Worm (Caenorhabditis elegans) whole organism, L3 larva: Measurements from ENCODE around the gene skpo-1.

Experiments
- R02D3.7 ChIP-seq: fragments of 150-350 bp; optimal IDR thresholded peaks from 2 replicates; lab custom pipeline; 2014; ENCODE audit warnings: missing biosample characterization, missing genetic modification characterization
- ceh-82 ChIP-seq: fragments of 150-350 bp; optimal IDR thresholded peaks from 2 replicates; lab custom pipeline; 2014; ENCODE audit warnings: missing biosample characterization, missing genetic modification characterization
- ceh-9 ChIP-seq: sonication (generic microtip); optimal IDR thresholded peaks from 2 replicates; lab custom pipeline; 2018; ENCODE audit warnings: missing biosample characterization, missing genetic modification characterization
- egl-5 ChIP-seq: fragments of 150-350 bp; optimal IDR thresholded peaks from 2 replicates; lab custom pipeline; 2017; ENCODE audit warnings: missing biosample characterization, missing genetic modification reagents, missing genetic modification characterization, inconsistent platforms
- elt-1 ChIP-seq: fragments of 150-350 bp; optimal IDR thresholded peaks from 2 replicates; lab custom pipeline; 2014; ENCODE audit warnings: missing biosample characterization, missing genetic modification characterization
- elt-2 ChIP-seq: sonication (generic microtip); optimal IDR thresholded peaks from 2 replicates; lab custom pipeline; 2016; ENCODE audit warnings: missing genetic modification reagents, mild to moderate bottlenecking, missing genetic modification characterization, missing compliant biosample characterization
- elt-3 ChIP-seq, 3 experiments: fragments of 150-350 bp in 1 of 3; sonication (generic microtip) in 2 of 3; optimal IDR thresholded peaks; 2 replicates in 2 of 3; 4 replicates in 1 of 3; lab custom pipeline; 2014 to 2017; ENCODE audit warnings: missing biosample characterization in 3 of 3, missing genetic modification characterization in 3 of 3
- eor-1 ChIP-seq, 2 experiments: fragments of 150-350 bp; optimal IDR thresholded peaks; 2 replicates each; lab custom pipeline; 2014 to 2018; ENCODE audit warnings: missing biosample characterization in 2 of 2, missing genetic modification characterization in 2 of 2
- fkh-10 ChIP-seq: sonication (generic microtip); optimal IDR thresholded peaks from 2 replicates; lab custom pipeline; 2017; ENCODE audit warnings: missing biosample characterization, missing genetic modification reagents, missing genetic modification characterization
- fkh-2 ChIP-seq: fragments of 150-350 bp; optimal IDR thresholded peaks from 2 replicates; lab custom pipeline; 2014; ENCODE audit warnings: missing biosample characterization, missing genetic modification reagents, missing genetic modification characterization
- jun-1 ChIP-seq: fragments of 150-350 bp; optimal IDR thresholded peaks from 2 replicates; lab custom pipeline; 2014; ENCODE audit warnings: missing biosample characterization, missing genetic modification reagents, missing genetic modification characterization
- lin-39 ChIP-seq: fragments of 150-350 bp; optimal IDR thresholded peaks from 2 replicates; lab custom pipeline; 2018; ENCODE audit warnings: missing biosample characterization, missing genetic modification reagents, missing genetic modification characterization
- lsy-12 ChIP-seq: sonication (generic microtip); optimal IDR thresholded peaks from 2 replicates; lab custom pipeline; 2016; ENCODE audit warnings: mild to moderate bottlenecking, missing genetic modification characterization, missing compliant biosample characterization
- mdl-1 ChIP-seq: fragments of 150-350 bp; optimal IDR thresholded peaks from 2 replicates; lab custom pipeline; 2014; ENCODE audit warnings: missing biosample characterization, missing genetic modification characterization
- mml-1 ChIP-seq: fragments of 150-350 bp; sonication (generic microtip); optimal IDR thresholded peaks from 3 replicates; lab custom pipeline; 2014; ENCODE audit warnings: missing biosample characterization, missing genetic modification characterization
- nfya-1 ChIP-seq: sonication (generic microtip); optimal IDR thresholded peaks from 2 replicates; lab custom pipeline; 2017; ENCODE audit warnings: missing genetic modification characterization, mild to moderate bottlenecking, missing compliant biosample characterization, antibody characterized with exemption, moderate library complexity; ENCODE audit not compliant: insufficient read depth
- nhr-11 ChIP-seq: fragments of 150-350 bp; optimal IDR thresholded peaks from 2 replicates; lab custom pipeline; 2014; ENCODE audit warnings: missing biosample characterization, missing genetic modification characterization
- nhr-23 ChIP-seq: fragments of 150-350 bp; optimal IDR thresholded peaks from 2 replicates; lab custom pipeline; 2014; ENCODE audit warnings: missing biosample characterization, missing genetic modification reagents, missing genetic modification characterization
- nhr-237 ChIP-seq: fragments of 150-350 bp; optimal IDR thresholded peaks from 2 replicates; lab custom pipeline; 2014; ENCODE audit warnings: missing biosample characterization, missing genetic modification characterization
- nhr-25 ChIP-seq: sonication (generic microtip); optimal IDR thresholded peaks from 2 replicates; lab custom pipeline; 2017; ENCODE audit warnings: missing biosample characterization, missing genetic modification characterization
- nhr-43 ChIP-seq: sonication (generic microtip); optimal IDR thresholded peaks from 2 replicates; lab custom pipeline; 2016; ENCODE audit warnings: mild to moderate bottlenecking, missing genetic modification characterization, missing compliant biosample characterization; ENCODE audit not compliant: poor library complexity, severe bottlenecking
- nhr-76 ChIP-seq: fragments of 150-350 bp; sonication (generic microtip); optimal IDR thresholded peaks from 5 replicates; lab custom pipeline; 2014; ENCODE audit warnings: missing biosample characterization, missing genetic modification characterization
- nhr-77 ChIP-seq: fragments of 150-350 bp; optimal IDR thresholded peaks from 2 replicates; lab custom pipeline; 2014; ENCODE audit warnings: missing biosample characterization, missing genetic modification characterization
- pha-4 ChIP-seq: fragments of 150-350 bp; optimal IDR thresholded peaks from 2 replicates; lab custom pipeline; 2014; ENCODE audit warnings: missing biosample characterization, missing genetic modification reagents, missing genetic modification characterization
- pqm-1 ChIP-seq: fragments of 150-350 bp; optimal IDR thresholded peaks from 2 replicates; lab custom pipeline; 2017; ENCODE audit warnings: missing biosample characterization, missing genetic modification characterization, inconsistent platforms
- skn-1 ChIP-seq: fragments of 150-350 bp; optimal IDR thresholded peaks from 2 replicates; lab custom pipeline; 2014; ENCODE audit warnings: missing biosample characterization, missing genetic modification characterization
- unc-62 ChIP-seq: fragments of 150-350 bp; sonication (generic microtip); optimal IDR thresholded peaks from 4 replicates; lab custom pipeline; 2014; ENCODE audit warnings: missing biosample characterization, missing genetic modification reagents, missing genetic modification characterization

The skpo-1 gene

ce11 chrII:8385561-8385960 is 19.1 kb downstream of the skpo-1 start:
- TF ChIP-seq skn-1 (tag; lab: Kevin White, UChicago): no peak
- TF ChIP-seq elt-2 (tag; lab: Kevin White, UChicago): peak; percentile 42
- TF ChIP-seq nfya-1 (tag; lab: Kevin White, UChicago): peak; percentile 77

ce11 chrII:8384344-8384743 is 20.3 kb downstream of the skpo-1 start:
- TF ChIP-seq skn-1 (tag; lab: Kevin White, UChicago): peak; percentile 65
- no peak for TF ChIP-seq unc-62 (GFP tag; lab: Kevin White, UChicago)
- TF ChIP-seq egl-5: no peak
- TF ChIP-seq elt-2 (tag; lab: Kevin White, UChicago): peak; percentile 77
- peak; percentile 77 for TF ChIP-seq pqm-1
- TF ChIP-seq jun-1: peak; percentile 14
- peak; percentile 11 for TF ChIP-seq lsy-12 (tag; lab: Kevin White, UChicago)
- TF ChIP-seq, all 47 proteins: peak for 5

DNA sequence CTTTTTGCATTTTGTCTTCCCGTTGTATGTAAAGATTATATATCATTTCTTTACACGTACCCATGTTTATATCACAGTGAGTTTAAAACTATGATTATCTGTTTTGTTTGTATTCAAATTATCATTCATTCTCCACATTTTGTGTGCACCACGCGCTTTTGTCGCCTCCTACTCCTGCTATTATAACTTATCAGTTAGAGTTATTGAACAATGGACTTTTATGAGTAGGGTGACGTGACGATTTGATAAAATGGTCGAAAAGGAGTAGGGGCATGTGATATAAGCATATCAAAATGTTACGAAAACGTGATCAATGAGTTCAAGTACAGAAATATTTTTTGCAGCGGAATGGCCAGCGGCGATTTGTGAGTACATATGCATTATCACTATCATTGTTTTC is 21.8 kb downstream of the skpo-1 start:
- peak; percentile 22 for TF ChIP-seq nfya-1 (tag; lab: Kevin White, UChicago)
- TF ChIP-seq skn-1 (tag; lab: Kevin White, UChicago): peak; percentile 1
- peak; percentile 100 for TF ChIP-seq pqm-1
- TF ChIP-seq jun-1: peak; percentile 95
- no peak for TF ChIP-seq nhr-11 (tag; lab: Kevin White, UChicago)
- no peak for TF ChIP-seq mdl-1
- peak; percentile 80 for TF ChIP-seq pha-4
- no peak for TF ChIP-seq elt-3 (tag; optimal IDR thresholded peaks at IDR 0.05; lab: Kevin White, UChicago)
- TF ChIP-seq elt-2 (tag; lab: Kevin White, UChicago): peak; percentile 99
- TF ChIP-seq lsy-12 (tag; lab: Kevin White, UChicago): peak; percentile 38
- TF ChIP-seq, all 47 proteins: peak for 7

- TF ChIP-seq nhr-25 (tag; lab: Kevin White, UChicago): no peak
- no peak for TF ChIP-seq ceh-9 (tag; lab: Kevin White, UChicago)
- no peak for TF ChIP-seq nhr-237 (tag; lab: Kevin White, UChicago)
- no peak for TF ChIP-seq elt-1 (tag; lab: Kevin White, UChicago)
- TF ChIP-seq mml-1 (tag; lab: Kevin White, UChicago): no peak
- TF ChIP-seq lin-39 (tag; lab: Kevin White, UChicago): no peak
- TF ChIP-seq pha-4: no peak
- no peak for TF ChIP-seq nhr-76
- TF ChIP-seq ceh-82 (tag; lab: Kevin White, UChicago): no peak
- TF ChIP-seq nhr-77: no peak
- TF ChIP-seq nhr-43 (tag; lab: Kevin White, UChicago): no peak
- TF ChIP-seq eor-1 (tag; optimal IDR thresholded peaks at IDR 0.05; lab: Kevin White, UChicago): no peak
- TF ChIP-seq lsy-12 (tag; lab: Kevin White, UChicago): no peak
- TF ChIP-seq fkh-2: no peak
- no peak for TF ChIP-seq nhr-23
- no peak for TF ChIP-seq skn-1 (tag; lab: Kevin White, UChicago)
Observed at ce11 chrII:8381197-8381596, 23.5 kb downstream of the skpo-1 start, which contains the start of gene F49E12.12. Gene F49E12.12 (plus strand): TSS chrII:8381497.

- TF ChIP-seq nhr-11 (tag; lab: Kevin White, UChicago): no peak
- TF ChIP-seq R02D3.7 (tag; lab: Kevin White, UChicago): no peak
- TF ChIP-seq nhr-25 (tag; lab: Kevin White, UChicago): peak; percentile 55
Observed at ce11 chrII:8380188-8380587, 24.5 kb downstream of the skpo-1 start.

DNA sequence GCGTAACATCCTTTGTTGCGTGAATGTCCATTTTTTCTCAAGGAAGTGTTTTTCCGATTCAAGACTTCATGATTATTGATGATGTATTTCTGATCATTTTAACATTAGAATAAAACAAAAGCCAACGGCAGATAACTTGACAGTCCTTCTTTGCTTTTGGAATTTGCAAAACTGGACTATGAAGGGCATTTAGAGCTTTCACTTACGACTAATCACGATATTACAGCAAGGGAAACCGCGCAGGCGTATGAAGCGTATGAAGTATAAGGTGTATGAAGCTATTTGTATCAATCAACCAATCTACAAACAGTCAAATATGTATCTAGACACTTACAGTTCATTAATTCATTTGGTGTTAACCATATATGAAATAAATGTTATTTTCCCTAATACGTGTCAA is 26.9 kb downstream of the skpo-1 start:
- TF ChIP-seq nhr-25 (tag; lab: Kevin White, UChicago): peak; percentile 21
- no peak for TF ChIP-seq egl-5

DNA sequence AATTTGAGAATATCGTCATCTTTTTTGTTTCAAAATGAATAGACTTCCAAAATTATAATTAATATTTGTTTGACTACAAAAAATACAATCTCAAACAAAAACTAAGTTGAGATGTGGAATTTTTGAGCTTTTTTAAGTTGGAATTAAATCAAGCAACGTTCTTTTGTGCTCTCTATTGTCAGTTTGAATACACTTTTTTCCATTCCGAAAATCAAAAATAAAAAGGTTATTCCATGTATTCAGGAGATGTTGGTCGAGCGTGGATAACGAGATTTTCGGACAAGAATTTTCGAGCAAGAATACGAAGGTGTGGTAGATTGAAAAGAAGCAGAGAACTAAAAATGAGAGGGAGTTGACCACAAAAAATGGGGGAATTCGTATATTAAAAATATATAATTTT is 34.5 kb downstream of the skpo-1 start:
- TF ChIP-seq fkh-10 (GFP tag; lab: Kevin White, UChicago): peak; percentile 89
- TF ChIP-seq ceh-9 (tag; lab: Kevin White, UChicago): no peak
